Fruit fly (Drosophila melanogaster): ENCODE measurements around the gene ppk27.

ppk27 gene

dm6 chr3L:3785002-3785661 lies 30.1 kb upstream of the ppk27 start (continued):
- TF ChIP-seq pb (GFP tag; optimal IDR thresholded peaks at IDR 0.05) (peak; percentile 92), lilli (GFP tag; optimal IDR thresholded peaks at IDR 0.05) (peak; percentile 95), Hand (GFP tag; optimal IDR thresholded peaks at IDR 0.05) (peak; percentile 82), CG4617 (GFP tag; optimal IDR thresholded peaks at IDR 0.05; ENCODE audit: borderline replicate concordance) (peak; percentile 88), CG30020 (tag; optimal IDR thresholded peaks at IDR 0.05) (peak; percentile 32), CG10979 (tag; optimal IDR thresholded peaks at IDR 0.05) (peak; percentile 87), CG1603 (tag; optimal IDR thresholded peaks at IDR 0.05) (peak; percentile 98), Lpt (GFP tag; optimal IDR thresholded peaks at IDR 0.05) (no peak), CG2199 (GFP tag; IDR thresholded peaks at IDR 0.05) (peak; percentile 97)

DNA sequence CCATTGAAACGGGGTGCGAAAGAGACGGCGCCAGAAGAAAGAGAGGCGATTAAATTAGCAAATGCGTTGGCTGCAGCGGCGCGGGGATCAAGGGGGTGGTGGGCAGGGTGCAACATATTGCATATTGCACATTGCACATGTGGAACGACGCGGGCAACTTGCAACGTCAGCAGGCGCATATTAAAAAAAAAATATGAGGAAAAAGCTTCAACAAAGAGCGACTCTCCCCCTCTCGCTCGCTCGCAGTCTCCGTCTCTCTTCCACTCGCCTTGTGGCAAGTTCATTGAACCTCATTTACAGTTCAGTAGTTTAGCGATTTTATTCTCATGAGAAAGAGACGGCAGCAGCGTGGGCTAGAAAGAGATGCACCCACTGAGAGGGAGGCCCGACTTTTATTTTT lies 29.0 kb upstream of the ppk27 start:
- TF ChIP-seq CG1832 (GFP tag; optimal IDR thresholded peaks at IDR 0.05) (peak; percentile 54), knrl (GFP tag; IDR thresholded peaks at IDR 0.05; ENCODE audit: partially characterized antibody) (no peak), HLH4C (GFP tag; IDR thresholded peaks at IDR 0.05; ENCODE audit: partially characterized antibody) (peak; percentile 9; the same call in 1 of the 3 replicates), vvl (GFP tag; IDR thresholded peaks at IDR 0.05) (0 out of 2 replicates have a peak, but pooled peaks have one; percentile 17), nom (GFP tag; optimal IDR thresholded peaks at IDR 0.05) (peak; percentile 28), Med (GFP tag) (peak; percentile 16)

DNA sequence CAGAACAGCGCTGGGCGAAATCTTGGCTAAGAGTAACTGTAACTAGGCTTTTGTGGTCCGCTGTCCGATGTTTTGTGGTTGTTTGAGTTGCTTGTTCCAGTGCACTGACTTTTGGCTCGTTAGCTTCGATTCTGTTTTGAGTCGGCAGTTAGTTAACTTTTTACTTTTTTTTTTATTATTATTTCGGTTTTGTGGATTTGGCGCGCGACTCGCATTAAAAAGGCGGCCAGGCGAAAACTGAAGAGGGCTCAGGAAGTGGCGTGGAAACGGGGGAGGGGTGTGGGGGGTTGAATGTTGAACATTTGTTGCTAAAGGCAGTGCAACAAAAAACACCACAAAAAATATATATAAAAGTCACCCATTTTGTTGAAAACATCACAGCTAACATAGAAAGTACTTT lies 28.4 kb upstream of the ppk27 start:
- TF ChIP-seq Abd-B (GFP tag; optimal IDR thresholded peaks at IDR 0.05) = no peak
- no peak for TF ChIP-seq CG3838 (GFP tag; optimal IDR thresholded peaks at IDR 0.05)
- TF ChIP-seq B-H1 (GFP tag; IDR thresholded peaks at IDR 0.05) = no peak
- TF ChIP-seq Gug (GFP tag; IDR thresholded peaks at IDR 0.05) = no peak
- peak; percentile 24 for TF ChIP-seq crol (GFP tag; IDR thresholded peaks at IDR 0.05)
- TF ChIP-seq sens (GFP tag) = peak; percentile 72
- no peak for TF ChIP-seq CG7963 (GFP tag; IDR thresholded peaks at IDR 0.05; ENCODE audit: partially characterized antibody)
- TF ChIP-seq Lpt (GFP tag; optimal IDR thresholded peaks at IDR 0.05) = no peak
- no peak for TF ChIP-seq CG9609 (GFP tag; optimal IDR thresholded peaks at IDR 0.05)
- TF ChIP-seq Six4 (GFP tag; optimal IDR thresholded peaks at IDR 0.05) = no peak
- peak; percentile 84 for TF ChIP-seq Ets65A (GFP tag)
- no peak for TF ChIP-seq Blimp-1 (GFP tag; optimal IDR thresholded peaks at IDR 0.05)
- TF ChIP-seq Fer1 (GFP tag; optimal IDR thresholded peaks at IDR 0.05) = no peak
- no peak for TF ChIP-seq CG14965 (GFP tag; optimal IDR thresholded peaks at IDR 0.05; ENCODE audit: borderline replicate concordance)
- no peak for TF ChIP-seq nerfin-2 (GFP tag; IDR thresholded peaks at IDR 0.05; ENCODE audit: partially characterized antibody)
- TF ChIP-seq HLHmδ (GFP tag; optimal IDR thresholded peaks at IDR 0.05) = no peak
- no peak for TF ChIP-seq CG6813 (GFP tag; optimal IDR thresholded peaks at IDR 0.05)
- no peak for TF ChIP-seq slp2 (GFP tag; optimal IDR thresholded peaks at IDR 0.05)
- TF ChIP-seq CG18262 (tag; optimal IDR thresholded peaks at IDR 0.05) = no peak

DNA sequence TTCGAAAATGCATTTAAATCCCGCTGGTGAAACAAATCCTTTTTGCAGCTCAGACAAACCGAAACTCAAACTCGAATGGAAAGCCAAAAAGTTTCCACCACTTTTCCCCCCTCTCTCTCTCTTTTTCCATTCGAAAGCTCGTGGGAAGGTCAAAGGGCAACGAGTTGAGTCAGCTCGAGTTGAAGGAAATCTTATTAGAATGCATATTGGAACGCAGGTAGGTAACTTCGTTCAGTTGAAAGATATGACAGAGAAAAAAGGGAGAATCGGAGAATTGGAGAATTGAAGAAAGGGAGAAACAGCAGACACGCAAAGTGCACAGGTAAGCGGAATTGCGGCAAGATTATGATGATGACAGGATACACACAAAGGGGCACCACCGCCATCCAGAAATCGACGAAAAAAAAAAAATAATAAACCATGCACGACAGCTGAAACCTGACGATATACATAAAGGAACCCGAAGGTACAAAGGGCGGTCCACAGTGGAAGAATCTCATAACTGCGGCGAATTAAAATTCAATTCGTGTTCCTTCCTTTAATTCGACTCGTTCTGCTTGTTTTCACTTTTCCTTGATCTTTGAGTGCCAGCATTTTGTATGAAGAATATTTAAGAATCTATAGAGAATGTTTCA lies 27.7 kb upstream of the ppk27 start:
- TF ChIP-seq Rfx (GFP tag; IDR thresholded peaks at IDR 0.05) (no peak), Pdp1 (GFP tag; optimal IDR thresholded peaks at IDR 0.05) (no peak), CG16779 (GFP tag; IDR thresholded peaks at IDR 0.05) (no peak), nom (GFP tag; optimal IDR thresholded peaks at IDR 0.05) (peak; percentile 36), CG11504 (tag; optimal IDR thresholded peaks at IDR 0.05) (no peak), insv (GFP tag; optimal IDR thresholded peaks at IDR 0.05) (peak in 1 of 2 experiments; percentile 92), usp (GFP tag; optimal IDR thresholded peaks at IDR 0.05) (no peak), CG4854 (GFP tag; optimal IDR thresholded peaks at IDR 0.05) (no peak), Ets97D (GFP tag; optimal IDR thresholded peaks at IDR 0.05) (no peak), Dip3 (GFP tag; optimal IDR thresholded peaks at IDR 0.05) (no peak), CG4404 (GFP tag; IDR thresholded peaks at IDR 0.05) (no peak), trh (GFP tag; optimal IDR thresholded peaks at IDR 0.05) (no peak), NFAT (GFP tag; IDR thresholded peaks at IDR 0.05) (no peak), fd96Cb (tag; optimal IDR thresholded peaks at IDR 0.05) (no peak)
